Worm (Caenorhabditis elegans): ENCODE results near the gene rhgf-1.

DNA sequence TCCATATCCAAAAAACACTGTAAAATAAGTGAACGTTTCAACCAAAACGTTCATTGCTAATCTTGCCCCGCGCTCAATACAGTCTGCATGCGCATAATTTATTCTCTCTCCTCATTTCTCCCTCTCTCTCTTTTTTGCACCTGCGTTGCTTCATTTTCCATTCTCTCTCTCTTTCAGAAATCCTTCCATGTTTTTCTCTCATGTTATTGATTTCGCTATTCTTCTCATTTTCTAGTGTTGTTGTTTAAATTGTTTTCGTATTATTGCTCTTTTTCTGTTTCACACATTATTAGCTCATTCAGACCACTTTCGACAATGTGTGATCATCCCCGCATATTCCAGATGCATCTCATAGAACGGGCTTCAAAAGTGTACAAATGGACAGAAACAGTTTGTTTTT lies 30.0 kb downstream of the rhgf-1 start, which contains the start of gene phf-31:
- TF ChIP-seq ama-1 (optimal IDR thresholded peaks at IDR 0.05) = no peak
- no peak for TF ChIP-seq tra-4 (tag; optimal IDR thresholded peaks at IDR 0.05)
- TF ChIP-seq hnd-1 (tag; optimal IDR thresholded peaks at IDR 0.05) = no peak
- no peak for TF ChIP-seq sea-1 (GFP tag; conservative IDR thresholded peaks at IDR 0.05)
- TF ChIP-seq flt-1 (GFP tag; IDR thresholded peaks at IDR 0.05) = no peak
- TF ChIP-seq hmg-4 (GFP tag; optimal IDR thresholded peaks at IDR 0.05) = no peak
- TF ChIP-seq aly-1 (tag; optimal IDR thresholded peaks at IDR 0.05) = no peak
- TF ChIP-seq B0310.2 (tag; optimal IDR thresholded peaks at IDR 0.05) = no peak
- no peak for TF ChIP-seq ets-7 (tag; optimal IDR thresholded peaks at IDR 0.05)
- TF ChIP-seq F13C5.2 (tag; optimal IDR thresholded peaks at IDR 0.05) = no peak
- no peak for TF ChIP-seq tbx-37 (GFP tag; conservative IDR thresholded peaks at IDR 0.05)
- TF ChIP-seq tbx-11 (GFP tag; IDR thresholded peaks at IDR 0.05) = no peak
- TF ChIP-seq ceh-36 (tag; optimal IDR thresholded peaks at IDR 0.05) = no peak
- no peak for TF ChIP-seq hmbx-1 (tag; optimal IDR thresholded peaks at IDR 0.05)
